Worm (Caenorhabditis elegans): Measurements from ENCODE around the gene C35A5.4.

DNA sequence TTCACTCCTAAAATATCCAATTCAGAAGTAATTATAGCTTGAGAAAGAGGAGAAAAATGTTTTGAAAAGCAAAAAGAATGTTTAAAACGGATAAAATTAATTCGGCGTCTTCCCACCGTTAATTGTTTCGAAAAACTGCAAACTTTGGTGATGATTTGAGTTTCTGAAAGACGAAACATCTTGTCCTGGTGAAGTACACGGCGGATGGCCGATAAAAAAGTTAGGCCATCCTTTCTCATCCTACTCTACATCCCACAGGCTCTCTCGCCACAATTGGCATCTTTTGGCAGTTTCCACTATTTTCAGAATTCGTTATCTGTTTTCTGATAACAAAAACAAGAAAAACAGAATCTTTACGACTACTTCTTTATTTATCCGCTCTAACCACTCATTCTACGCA lies 29.1 kb downstream of the C35A5.4 start, which contains the start of the genes C35A5.8 and hda-11:
- TF ChIP-seq ama-1 (optimal IDR thresholded peaks at IDR 0.05) (no peak), ceh-36 (tag; optimal IDR thresholded peaks at IDR 0.05) (no peak)
